Worm (Caenorhabditis elegans): ENCODE data around the gene ent-4.

ent-4 gene

ce11 chrIV:13703828-13704425 lies 22.8 kb upstream of the ent-4 start, which contains the start of gene tlp-1 (continued):
- TF ChIP-seq mbf-1 (tag; optimal IDR thresholded peaks at IDR 0.05) (no peak), lin-11 (tag; optimal IDR thresholded peaks at IDR 0.05) (no peak), sma-3 (GFP tag; optimal IDR thresholded peaks at IDR 0.05) (peak; percentile 65), nhr-23 (tag; optimal IDR thresholded peaks at IDR 0.05) (no peak), nhr-129 (tag; optimal IDR thresholded peaks at IDR 0.05) (peak; percentile 74), mab-5 (tag; optimal IDR thresholded peaks at IDR 0.05) (peak; percentile 95), fos-1 (tag; optimal IDR thresholded peaks at IDR 0.05) (peak; percentile 63), lin-13 (GFP tag; optimal IDR thresholded peaks at IDR 0.05) (no peak), nhr-12 (tag; optimal IDR thresholded peaks at IDR 0.05) (no peak)

- TF ChIP-seq nhr-129 (tag; optimal IDR thresholded peaks at IDR 0.05) (peak; percentile 48), F13H6.1 (tag; optimal IDR thresholded peaks at IDR 0.05) (peak; percentile 40), sma-3 (GFP tag; optimal IDR thresholded peaks at IDR 0.05) (peak; percentile 8), gmeb-1 (tag; optimal IDR thresholded peaks at IDR 0.05) (peak; percentile 21), peb-1 (tag; optimal IDR thresholded peaks at IDR 0.05) (no peak), egl-27 (tag; optimal IDR thresholded peaks at IDR 0.05) (no peak), zag-1 (tag; optimal IDR thresholded peaks at IDR 0.05) (no peak), mab-5 (tag; optimal IDR thresholded peaks at IDR 0.05) (no peak), fos-1 (tag; optimal IDR thresholded peaks at IDR 0.05) (peak; percentile 60), crh-2 (tag; optimal IDR thresholded peaks at IDR 0.05) (peak; percentile 64)
Observed at ce11 chrIV:13707894-13708293, 18.8 kb upstream of the ent-4 start.

- TF ChIP-seq sma-3 (GFP tag; optimal IDR thresholded peaks at IDR 0.05) (no peak), Y55F3AM.14 (GFP tag; optimal IDR thresholded peaks at IDR 0.05) (no peak), crh-2 (tag; optimal IDR thresholded peaks at IDR 0.05) (no peak), ceh-16 (tag; optimal IDR thresholded peaks at IDR 0.05) (no peak), ztf-11 (tag; optimal IDR thresholded peaks at IDR 0.05) (no peak), C34F6.9 (tag; optimal IDR thresholded peaks at IDR 0.05) (no peak), snpc-4 (tag; optimal IDR thresholded peaks at IDR 0.05) (no peak), elt-3 (tag; optimal IDR thresholded peaks at IDR 0.05) (no peak), aly-2 (tag; optimal IDR thresholded peaks at IDR 0.05) (no peak), unc-39 (tag; optimal IDR thresholded peaks at IDR 0.05) (no peak), ZK546.5 (tag; optimal IDR thresholded peaks at IDR 0.05) (no peak), fos-1 (tag; optimal IDR thresholded peaks at IDR 0.05) (no peak), ceh-82 (tag; optimal IDR thresholded peaks at IDR 0.05) (no peak), alr-1 (tag; optimal IDR thresholded peaks at IDR 0.05) (no peak), nhr-77 (tag; optimal IDR thresholded peaks at IDR 0.05) (no peak), lin-11 (tag; optimal IDR thresholded peaks at IDR 0.05) (no peak), F13H6.1 (tag; optimal IDR thresholded peaks at IDR 0.05) (no peak), mbf-1 (tag; optimal IDR thresholded peaks at IDR 0.05) (no peak)
Observed at ce11 chrIV:13709069-13709640, 17.6 kb upstream of the ent-4 start.

DNA sequence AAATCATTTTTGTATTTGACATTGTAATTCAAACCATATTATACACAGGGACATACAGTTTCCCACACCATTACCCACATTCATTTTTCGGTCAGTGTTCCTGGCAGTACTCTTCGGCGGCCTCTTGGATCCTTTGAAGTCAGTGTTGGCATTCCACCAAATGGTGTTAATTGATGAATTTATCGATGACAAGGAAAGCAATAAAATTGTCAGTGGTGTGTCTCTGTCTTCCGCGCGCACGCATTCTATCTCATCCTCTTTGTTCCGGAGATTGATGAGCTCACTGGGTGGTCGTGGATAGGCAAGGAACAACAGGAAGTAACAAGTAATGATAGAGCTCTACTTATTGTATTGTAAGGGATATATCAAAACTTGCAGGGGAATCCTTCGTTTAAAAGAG lies 16.4 kb upstream of the ent-4 start:
- TF ChIP-seq nhr-6 (tag; optimal IDR thresholded peaks at IDR 0.05) (no peak), mbf-1 (tag; optimal IDR thresholded peaks at IDR 0.05) (no peak), ztf-4 (tag; optimal IDR thresholded peaks at IDR 0.05) (no peak), nhr-237 (tag; optimal IDR thresholded peaks at IDR 0.05) (no peak), ZK546.5 (tag; optimal IDR thresholded peaks at IDR 0.05) (no peak), nhr-77 (tag; optimal IDR thresholded peaks at IDR 0.05) (no peak), unc-62 (GFP tag; optimal IDR thresholded peaks at IDR 0.05) (no peak)

ce11 chrIV:13716279-13716678 lies 10.5 kb upstream of the ent-4 start, which contains the start of gene C47A4.1:
C47A4.1 (minus strand) TSS chrIV:13716379.
- TF ChIP-seq ama-1 (optimal IDR thresholded peaks at IDR 0.05) = no peak
- TF ChIP-seq sma-9 (GFP tag; optimal IDR thresholded peaks at IDR 0.05) = no peak
- no peak for TF ChIP-seq sma-9 (tag; optimal IDR thresholded peaks at IDR 0.05)
- no peak for TF ChIP-seq nhr-6 (tag; optimal IDR thresholded peaks at IDR 0.05)
- no peak for TF ChIP-seq unc-55 (GFP tag; optimal IDR thresholded peaks at IDR 0.05)
- TF ChIP-seq nhr-25 (tag; optimal IDR thresholded peaks at IDR 0.05) = no peak
- no peak for TF ChIP-seq lin-11 (tag; optimal IDR thresholded peaks at IDR 0.05)
- no peak for TF ChIP-seq R02D3.7 (tag; optimal IDR thresholded peaks at IDR 0.05)
- TF ChIP-seq unc-62 (GFP tag; optimal IDR thresholded peaks at IDR 0.05) = no peak

Data from whole organism, L2 larva.